Fruit fly (Drosophila melanogaster) S2 (cell line): ENCODE measurements around the gene Cyp12a5.

Experiments
- CG8478 ChIP-seq: fragments of >200 bp; optimal IDR thresholded peaks from 2 replicates; lab custom pipeline; 2018
- CTCF ChIP-seq, 2 experiments: fragments of >200 bp; optimal IDR thresholded peaks; 2 replicates each; lab custom pipeline; 2018

Cyp12a5 gene

dm6 chr3R:19181214-19181613, 48.8 kb downstream of the Cyp12a5 start:
- no peak for TF ChIP-seq CTCF (optimal IDR thresholded peaks at IDR 0.05; lab: Kevin White, UChicago)
- TF ChIP-seq CG8478 (lab: Kevin White, UChicago): no peak

DNA sequence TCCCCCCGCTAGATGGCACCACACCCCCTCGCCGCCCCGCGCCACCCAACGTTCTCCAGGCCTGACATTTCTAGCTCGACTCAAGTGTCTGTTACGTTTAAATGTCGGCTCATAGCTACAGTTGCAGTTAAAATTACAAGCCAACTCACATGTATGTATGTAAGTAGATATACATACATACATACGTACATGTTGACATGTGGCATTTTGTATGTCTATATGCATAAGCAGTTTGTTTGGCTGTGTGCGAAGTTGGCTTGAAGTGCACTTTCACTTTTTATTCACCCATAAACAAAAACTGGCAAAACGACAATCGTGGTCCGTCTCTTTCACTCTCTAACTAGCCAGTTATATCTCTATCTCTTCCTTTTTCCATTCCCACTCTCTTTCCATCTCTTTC, 50.4 kb downstream of the Cyp12a5 start:
- no peak for TF ChIP-seq CTCF (optimal IDR thresholded peaks at IDR 0.05; lab: Kevin White, UChicago)
- TF ChIP-seq CG8478 (lab: Kevin White, UChicago): no peak
